Fruit fly (Drosophila melanogaster): Measurements from ENCODE around the gene CG12971.

- TF ChIP-seq CG31441 (GFP tag; IDR thresholded peaks at IDR 0.05) (no peak), CG15269 (tag; optimal IDR thresholded peaks at IDR 0.05) (no peak), CG5245 (GFP tag; optimal IDR thresholded peaks at IDR 0.05) (no peak), CG8924 (tag; optimal IDR thresholded peaks at IDR 0.05) (no peak), CG8290 (GFP tag; optimal IDR thresholded peaks at IDR 0.05) (no peak), CG8290 (tag; optimal IDR thresholded peaks at IDR 0.05) (no peak), br (optimal IDR thresholded peaks at IDR 0.05) (no peak), Poxn (GFP tag; IDR thresholded peaks at IDR 0.05) (no peak), h (optimal IDR thresholded peaks at IDR 0.05) (no peak), Hand (GFP tag; optimal IDR thresholded peaks at IDR 0.05) (no peak), Hr3 (GFP tag; optimal IDR thresholded peaks at IDR 0.05) (no peak)
Observed at dm6 chr3L:21334999-21335631, 21.2 kb downstream of the CG12971 start, which contains the start of gene Tsr1.
